Worm (Caenorhabditis elegans) whole organism, L1 larva: ENCODE data around the gene sru-48.
A peak's percentile ranks its signal among the peaks of the same experiment; 100 is the strongest.

Experiments
- C04F5.9 ChIP-seq: sonication (generic microtip); optimal IDR thresholded peaks from 2 replicates; lab custom pipeline; 2016; ENCODE audit warnings: missing genetic modification characterization, missing compliant biosample characterization
- C16A3.4 ChIP-seq: fragments of 150-350 bp; optimal IDR thresholded peaks from 2 replicates; lab custom pipeline; 2014; ENCODE audit warnings: missing biosample characterization, missing genetic modification characterization
- C34B4.2 ChIP-seq: sonication (generic microtip); optimal IDR thresholded peaks from 2 replicates; lab custom pipeline; 2017; ENCODE audit warnings: mild to moderate bottlenecking, missing genetic modification characterization, missing compliant biosample characterization
- F16B12.6 ChIP-seq: fragments of 150-350 bp; optimal IDR thresholded peaks from 2 replicates; lab custom pipeline; 2014; ENCODE audit warnings: missing biosample characterization, missing genetic modification characterization
- Y116A8C.19 ChIP-seq: sonication (generic microtip); optimal IDR thresholded peaks from 2 replicates; lab custom pipeline; 2016; ENCODE audit warnings: missing compliant biosample characterization, missing genetic modification characterization, borderline replicate concordance
- alr-1 ChIP-seq: fragments of 200-800 bp; sonication (Bioruptor generic); optimal IDR thresholded peaks from 2 replicates; lab custom pipeline; 2018; ENCODE audit warnings: borderline replicate concordance, mild to moderate bottlenecking, missing genetic modification characterization, missing compliant biosample characterization
- aly-2 ChIP-seq: fragments of 150-350 bp; optimal IDR thresholded peaks from 2 replicates; lab custom pipeline; 2014; ENCODE audit warnings: missing biosample characterization, missing genetic modification characterization
- ceh-8 ChIP-seq: fragments of 200-800 bp; sonication (Bioruptor generic); optimal IDR thresholded peaks from 2 replicates; lab custom pipeline; 2018; ENCODE audit warnings: mild to moderate bottlenecking, missing genetic modification characterization, moderate library complexity, missing compliant biosample characterization
- ceh-88 ChIP-seq: fragments of 200-800 bp; sonication (Bioruptor generic); IDR thresholded peaks from 2 replicates; pipeline ENCODE4 v1.3.6; 2022; ENCODE audit warnings: missing genetic modification characterization, missing compliant biosample characterization
- dpl-1 ChIP-seq, 3 experiments: fragments of 150-350 bp in 2 of 3; sonication (generic microtip) in 1 of 3; optimal IDR thresholded peaks; 2 replicates each; lab custom pipeline; 2014 to 2017; ENCODE audit warnings: missing biosample characterization in 3 of 3, missing genetic modification characterization in 3 of 3, missing genetic modification reagents in 3 of 3
- efl-3 ChIP-seq: fragments of 200-800 bp; sonication (Bioruptor generic); optimal IDR thresholded peaks from 2 replicates; lab custom pipeline; 2018; ENCODE audit warnings: mild to moderate bottlenecking, missing genetic modification characterization, missing compliant biosample characterization
- egl-13 ChIP-seq: sonication (generic microtip); optimal IDR thresholded peaks from 2 replicates; lab custom pipeline; 2016; ENCODE audit warnings: missing genotype, missing genetic modification reagents, missing genetic modification characterization, missing compliant biosample characterization
- egl-27 ChIP-seq, 2 experiments: fragments of 150-350 bp in 1 of 2; sonication (generic microtip); optimal IDR thresholded peaks; 3 replicates each; lab custom pipeline; 2017 to 2018; ENCODE audit warnings: missing biosample characterization in 2 of 2, missing genetic modification characterization in 2 of 2, missing genetic modification reagents in 2 of 2
- elt-2 ChIP-seq: sonication (generic microtip); optimal IDR thresholded peaks from 2 replicates; lab custom pipeline; 2016; ENCODE audit warnings: missing genetic modification characterization, mild to moderate bottlenecking, inconsistent platforms, missing compliant biosample characterization, missing genetic modification reagents
- fkh-4 ChIP-seq: sonication (generic microtip); optimal IDR thresholded peaks from 2 replicates; lab custom pipeline; 2016; ENCODE audit warnings: missing compliant biosample characterization, missing genetic modification characterization, borderline replicate concordance
- fkh-8 ChIP-seq: sonication (generic microtip); optimal IDR thresholded peaks from 2 replicates; lab custom pipeline; 2016; ENCODE audit warnings: mild to moderate bottlenecking, missing genetic modification characterization, missing compliant biosample characterization
- fos-1 ChIP-seq: fragments of 150-350 bp; optimal IDR thresholded peaks from 2 replicates; lab custom pipeline; 2014; ENCODE audit warnings: missing biosample characterization, missing genetic modification characterization
- grh-1 ChIP-seq: fragments of 200-800 bp; sonication (Bioruptor generic); IDR thresholded peaks from 2 replicates; pipeline ENCODE4 v1.3.6; 2022; ENCODE audit warnings: missing genetic modification reagents, missing genetic modification characterization, missing compliant biosample characterization
- hlh-17 ChIP-seq: fragments of 200-800 bp; sonication (Bioruptor generic); optimal IDR thresholded peaks from 2 replicates; lab custom pipeline; 2018; ENCODE audit warnings: missing genetic modification characterization, mild to moderate bottlenecking, missing compliant biosample characterization, moderate library complexity, borderline replicate concordance
- hpl-2 ChIP-seq: fragments of 150-350 bp; optimal IDR thresholded peaks from 2 replicates; lab custom pipeline; 2014; ENCODE audit warnings: missing biosample characterization, missing genetic modification reagents, missing genetic modification characterization
- isw-1 ChIP-seq: fragments of 200-800 bp; sonication (Bioruptor generic); IDR thresholded peaks from 2 replicates; pipeline ENCODE4 v1.3.6; 2022; ENCODE audit warnings: missing genetic modification characterization, missing compliant biosample characterization
- lin-13 ChIP-seq: fragments of 150-350 bp; optimal IDR thresholded peaks from 2 replicates; lab custom pipeline; 2014; ENCODE audit warnings: missing biosample characterization, missing genetic modification reagents, missing genetic modification characterization
- lin-15B ChIP-seq: fragments of 150-350 bp; sonication (generic microtip); optimal IDR thresholded peaks from 3 replicates; lab custom pipeline; 2014; ENCODE audit warnings: missing biosample characterization, missing genetic modification characterization
- lir-3 ChIP-seq: sonication (generic microtip); optimal IDR thresholded peaks from 2 replicates; lab custom pipeline; 2016; ENCODE audit warnings: mild to moderate bottlenecking, missing genetic modification characterization, moderate library complexity, missing compliant biosample characterization; ENCODE audit not compliant: poor library complexity
- lsy-2 ChIP-seq, 2 experiments: fragments of 150-350 bp; optimal IDR thresholded peaks; 2 replicates each; lab custom pipeline; 2014; ENCODE audit warnings: missing biosample characterization in 2 of 2, missing genetic modification characterization in 2 of 2
- mab-9 ChIP-seq: fragments of 200-800 bp; sonication (Bioruptor generic); IDR thresholded peaks from 2 replicates; pipeline ENCODE4 v1.3.6; 2022; ENCODE audit warnings: missing genetic modification reagents, missing genetic modification characterization, missing compliant biosample characterization
- mdl-1 ChIP-seq, 2 experiments: fragments of 150-350 bp; optimal IDR thresholded peaks; 2 replicates each; lab custom pipeline; 2014 to 2017; ENCODE audit warnings: missing biosample characterization in 2 of 2, missing genetic modification characterization in 2 of 2, inconsistent platforms in 1 of 2
- mef-2 ChIP-seq: fragments of 150-350 bp; optimal IDR thresholded peaks from 2 replicates; lab custom pipeline; 2014; ENCODE audit warnings: missing biosample characterization, missing genetic modification characterization
- mep-1 ChIP-seq: fragments of 150-350 bp; optimal IDR thresholded peaks from 2 replicates; lab custom pipeline; 2014; ENCODE audit warnings: missing biosample characterization, missing genetic modification characterization
- nhr-20 ChIP-seq: sonication (generic microtip); optimal IDR thresholded peaks from 2 replicates; lab custom pipeline; 2016; ENCODE audit warnings: mild to moderate bottlenecking, missing genetic modification characterization, missing compliant biosample characterization
- nhr-237 ChIP-seq: fragments of 150-350 bp; optimal IDR thresholded peaks from 2 replicates; lab custom pipeline; 2014; ENCODE audit warnings: missing biosample characterization, missing genetic modification characterization
- nhr-28 ChIP-seq: fragments of 150-350 bp; optimal IDR thresholded peaks from 2 replicates; lab custom pipeline; 2014; ENCODE audit warnings: missing biosample characterization, missing genetic modification characterization
- nhr-47 ChIP-seq: sonication (generic microtip); optimal IDR thresholded peaks from 2 replicates; lab custom pipeline; 2016; ENCODE audit warnings: mild to moderate bottlenecking, missing genetic modification characterization, moderate library complexity, missing compliant biosample characterization
- nhr-71 ChIP-seq: sonication (generic microtip); optimal IDR thresholded peaks from 2 replicates; lab custom pipeline; 2016; ENCODE audit warnings: mild to moderate bottlenecking, missing genetic modification characterization, moderate library complexity, missing compliant biosample characterization
- nhr-76 ChIP-seq: sonication (generic microtip); optimal IDR thresholded peaks from 2 replicates; lab custom pipeline; 2017; ENCODE audit warnings: missing biosample characterization, missing genetic modification characterization
- nhr-77 ChIP-seq: fragments of 150-350 bp; optimal IDR thresholded peaks from 2 replicates; lab custom pipeline; 2014; ENCODE audit warnings: missing biosample characterization, missing genetic modification characterization
- nhr-84 ChIP-seq: sonication (generic microtip); optimal IDR thresholded peaks from 2 replicates; lab custom pipeline; 2017; ENCODE audit warnings: missing biosample characterization, missing genetic modification characterization
- pqm-1 ChIP-seq: sonication (generic microtip); optimal IDR thresholded peaks from 3 replicates; lab custom pipeline; 2017; ENCODE audit warnings: missing biosample characterization, missing genetic modification characterization
- sptf-1 ChIP-seq: fragments of 150-350 bp; optimal IDR thresholded peaks from 2 replicates; lab custom pipeline; 2014; ENCODE audit warnings: missing biosample characterization, missing genetic modification characterization
- sup-37 ChIP-seq: fragments of 200-800 bp; sonication (Bioruptor generic); optimal IDR thresholded peaks from 2 replicates; lab custom pipeline; 2018; ENCODE audit warnings: mild to moderate bottlenecking, missing genetic modification characterization, missing compliant biosample characterization
- swsn-7 ChIP-seq: sonication (generic microtip); optimal IDR thresholded peaks from 2 replicates; lab custom pipeline; 2016; ENCODE audit warnings: missing genetic modification characterization, missing compliant biosample characterization
- tlp-1 ChIP-seq: fragments of 150-350 bp; optimal IDR thresholded peaks from 2 replicates; lab custom pipeline; 2014; ENCODE audit warnings: missing biosample characterization, missing genetic modification characterization
- unc-130 ChIP-seq: fragments of 150-350 bp; optimal IDR thresholded peaks from 2 replicates; lab custom pipeline; 2017; ENCODE audit warnings: missing biosample characterization, missing genetic modification characterization, inconsistent platforms
- unc-86 ChIP-seq: sonication (generic microtip); optimal IDR thresholded peaks from 2 replicates; lab custom pipeline; 2016; ENCODE audit warnings: missing genetic modification characterization, missing compliant biosample characterization
- unc-98 ChIP-seq: fragments of 200-800 bp; sonication (Bioruptor generic); IDR thresholded peaks from 2 replicates; pipeline ENCODE4 v1.3.6; 2022; ENCODE audit warnings: missing genetic modification characterization, missing compliant biosample characterization
- xbp-1 ChIP-seq: sonication (generic microtip); optimal IDR thresholded peaks from 2 replicates; lab custom pipeline; 2016; ENCODE audit warnings: missing genetic modification characterization, missing compliant biosample characterization
- zag-1 ChIP-seq: fragments of 150-350 bp; optimal IDR thresholded peaks from 2 replicates; lab custom pipeline; 2014; ENCODE audit warnings: missing biosample characterization, missing genetic modification characterization
- ztf-11 ChIP-seq, 2 experiments: sonication (generic microtip); optimal IDR thresholded peaks; 2 replicates each; lab custom pipeline; 2016 to 2017; ENCODE audit warnings: missing genetic modification characterization in 2 of 2, missing biosample characterization in 1 of 2, missing compliant biosample characterization in 1 of 2
- ztf-4 ChIP-seq: fragments of 150-350 bp; optimal IDR thresholded peaks from 2 replicates; lab custom pipeline; 2014; ENCODE audit warnings: missing biosample characterization, missing genetic modification characterization

The sru-48 gene

DNA sequence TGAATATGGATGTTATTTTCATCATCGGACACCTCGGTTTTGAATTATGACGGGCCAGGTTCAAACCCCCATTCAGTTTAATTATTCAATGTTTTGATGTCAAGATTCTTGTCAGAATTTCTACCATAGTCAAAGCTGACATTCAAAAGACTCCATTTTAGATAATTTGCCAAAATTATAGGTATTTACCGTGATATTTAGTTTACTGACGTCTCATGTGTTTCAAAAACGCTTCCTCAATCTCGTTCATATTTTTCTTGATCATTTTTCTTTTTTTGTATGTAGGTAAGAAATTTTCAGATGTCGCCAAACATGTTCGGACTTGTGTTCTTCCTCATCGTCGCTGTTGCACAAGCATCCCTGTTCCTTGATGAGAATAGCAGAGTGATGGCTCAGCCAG is 17.2 kb upstream of the sru-48 start, which contains the start of gene EGAP5.1:
Gene EGAP5.1 (plus strand): TSS at position 301 of the 400 bp plus-strand sequence.
- TF ChIP-seq dpl-1 (GFP tag; optimal IDR thresholded peaks at IDR 0.05; lab: Kevin White, UChicago): no peak
- TF ChIP-seq nhr-71: no peak
- no peak for TF ChIP-seq mdl-1 (tag; optimal IDR thresholded peaks at IDR 0.05; lab: Kevin White, UChicago)
- no peak for TF ChIP-seq unc-130 (tag; lab: Kevin White, UChicago)
- no peak for TF ChIP-seq tlp-1 (tag; lab: Kevin White, UChicago)
- TF ChIP-seq C04F5.9 (tag; lab: Kevin White, UChicago): no peak
- TF ChIP-seq ztf-11 (tag; optimal IDR thresholded peaks at IDR 0.05; lab: Kevin White, UChicago): no peak
- no peak for TF ChIP-seq nhr-84 (tag; lab: Kevin White, UChicago)
- TF ChIP-seq, all 84 proteins: peak for 0

DNA sequence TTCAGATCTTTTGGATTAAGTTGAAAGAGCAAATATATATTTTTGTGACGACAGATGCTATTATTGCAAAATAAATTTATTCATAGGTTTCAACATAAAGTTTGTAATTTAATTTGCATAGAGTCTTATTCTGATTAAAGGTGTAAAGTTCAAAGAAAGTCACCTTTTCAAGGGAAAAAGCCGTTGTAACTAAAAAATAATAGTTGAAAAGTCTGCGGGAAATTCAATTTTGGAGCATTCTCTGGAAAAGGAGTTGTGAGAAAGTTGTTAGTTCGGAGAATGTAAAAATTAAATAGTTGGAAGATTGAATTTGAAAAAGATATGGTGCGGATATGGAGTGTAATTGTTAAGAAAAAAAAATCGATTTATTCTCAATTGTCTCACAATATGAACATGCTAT is 15.9 kb upstream of the sru-48 start:
- TF ChIP-seq fkh-8 (tag; lab: Kevin White, UChicago): peak; percentile 48
- TF ChIP-seq nhr-71: peak; percentile 54
- TF ChIP-seq aly-2 (tag; lab: Kevin White, UChicago): no peak
- TF ChIP-seq mdl-1 (tag; optimal IDR thresholded peaks at IDR 0.05; lab: Kevin White, UChicago): no peak
- TF ChIP-seq nhr-47: peak; percentile 52

DNA sequence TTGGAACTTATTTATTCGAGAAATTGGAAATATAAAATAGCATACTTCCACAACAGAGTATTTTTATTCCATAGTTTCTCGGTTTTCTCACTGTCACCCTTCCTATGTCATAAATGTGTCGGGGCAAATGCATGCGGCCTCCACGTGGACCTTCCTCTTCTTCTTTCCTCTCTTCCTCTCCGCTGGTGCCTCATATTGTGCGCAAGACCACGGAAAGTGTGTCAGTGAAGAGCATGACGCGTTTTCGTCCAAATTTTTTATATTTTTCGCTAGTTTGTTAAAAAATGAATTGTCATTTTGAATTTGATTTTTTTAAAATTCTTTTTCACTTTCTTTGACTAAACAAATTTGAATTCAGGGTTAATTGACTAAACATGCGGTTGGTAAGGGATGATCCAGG is 14.9 kb upstream of the sru-48 start, which contains the start of gene mans-3:
Gene mans-3 (plus strand): TSS at position 359 of the 400 bp plus-strand sequence.
- TF ChIP-seq Y116A8C.19 (tag; lab: Kevin White, UChicago) (no peak), mab-9 (GFP tag; lab: Robert Waterston, UW) (peak; percentile 62), alr-1 (tag; lab: Kevin White, UChicago) (no peak), pqm-1 (tag; lab: Kevin White, UChicago) (no peak), F16B12.6 (tag; lab: Kevin White, UChicago) (peak; percentile 38), nhr-20 (tag; lab: Kevin White, UChicago) (peak; percentile 95), fkh-4 (no peak), fos-1 (tag; lab: Kevin White, UChicago) (peak; percentile 74), isw-1 (GFP tag; lab: Robert Waterston, UW) (peak; percentile 69), lir-3 (peak; percentile 58), unc-98 (GFP tag; lab: Robert Waterston, UW) (no peak), ztf-11 (tag; optimal IDR thresholded peaks at IDR 0.05; lab: Kevin White, UChicago) (peak in 1 of 2 experiments; percentile 65), nhr-237 (tag; lab: Kevin White, UChicago) (peak; percentile 35), nhr-76 (no peak), hpl-2 (GFP tag; lab: Kevin White, UChicago) (peak; percentile 58), ceh-88 (GFP tag; lab: Robert Waterston, UW) (no peak), sptf-1 (tag; lab: Kevin White, UChicago) (no peak), ceh-8 (GFP tag; lab: Kevin White, UChicago) (peak; percentile 77), lin-15B (tag; lab: Kevin White, UChicago) (peak; percentile 54), mef-2 (tag; lab: Kevin White, UChicago) (peak; percentile 75), nhr-77 (peak; percentile 80), sup-37 (GFP tag; lab: Kevin White, UChicago) (peak; percentile 67), zag-1 (no peak), efl-3 (GFP tag; lab: Kevin White, UChicago) (no peak), C16A3.4 (peak; percentile 93), C34B4.2 (tag; lab: Kevin White, UChicago) (no peak), mep-1 (tag; lab: Kevin White, UChicago) (peak; percentile 97), grh-1 (GFP tag; lab: Robert Waterston, UW) (peak; percentile 72), unc-86 (tag; lab: Kevin White, UChicago) (peak; percentile 85), lin-13 (GFP tag; lab: Kevin White, UChicago) (peak; percentile 83), ztf-4 (tag; lab: Kevin White, UChicago) (peak; percentile 77), egl-27 (tag; optimal IDR thresholded peaks at IDR 0.05; lab: Kevin White, UChicago) (peak; percentile 31 to 56), nhr-47 (peak; percentile 93), elt-2 (tag; lab: Kevin White, UChicago) (peak; percentile 74), nhr-28 (tag; lab: Kevin White, UChicago) (no peak), egl-13 (tag; lab: Kevin White, UChicago) (peak; percentile 84), xbp-1 (tag; lab: Kevin White, UChicago) (peak; percentile 95), swsn-7 (tag; lab: Kevin White, UChicago) (peak; percentile 94), hlh-17 (GFP tag; lab: Kevin White, UChicago) (no peak), lsy-2 (tag; optimal IDR thresholded peaks at IDR 0.05; lab: Kevin White, UChicago) (peak; percentile 90 to 91)
